Worm (Caenorhabditis elegans) whole organism, young adult: ENCODE measurements around the gene F46H5.5.

Source experiments
- C06A6.2 ChIP-seq: fragments of 200-800 bp; sonication (Bioruptor generic); conservative IDR thresholded peaks from 2 replicates; pipeline ENCODE4 v1.3.6; 2022; ENCODE audit warnings: missing genetic modification characterization, missing compliant biosample characterization
- F23B12.7 ChIP-seq: sonication (generic microtip); optimal IDR thresholded peaks from 2 replicates; lab custom pipeline; 2017; ENCODE audit warnings: missing genetic modification characterization, mild to moderate bottlenecking, missing compliant biosample characterization, antibody characterized with exemption, moderate library complexity; ENCODE audit not compliant: insufficient read depth
- F49E8.2 ChIP-seq: sonication (generic microtip); optimal IDR thresholded peaks from 3 replicates; lab custom pipeline; 2017; ENCODE audit warnings: missing genetic modification characterization, mild to moderate bottlenecking, missing compliant biosample characterization, antibody characterized with exemption, moderate library complexity; ENCODE audit not compliant: insufficient read depth
- F57A8.1 ChIP-seq: fragments of 200-800 bp; sonication (Bioruptor generic); optimal IDR thresholded peaks from 2 replicates; lab custom pipeline; 2018; ENCODE audit warnings: mild to moderate bottlenecking, missing genetic modification characterization, moderate library complexity, missing compliant biosample characterization
- F57C9.4 ChIP-seq: sonication (generic microtip); optimal IDR thresholded peaks from 2 replicates; lab custom pipeline; 2017; ENCODE audit warnings: mild to moderate bottlenecking, missing genetic modification characterization, missing compliant biosample characterization
- T26A5.8 ChIP-seq: sonication (generic microtip); optimal IDR thresholded peaks from 2 replicates; lab custom pipeline; 2016; ENCODE audit warnings: missing genetic modification characterization, missing compliant biosample characterization
- Y56A3A.18 ChIP-seq: fragments of 200-800 bp; sonication (Bioruptor generic); IDR thresholded peaks from 2 replicates; pipeline ENCODE4 v1.3.6; 2022; ENCODE audit warnings: missing genetic modification reagents, missing genetic modification characterization, missing compliant biosample characterization
- Y79H2A.3 ChIP-seq: fragments of 200-800 bp; sonication (Bioruptor generic); conservative IDR thresholded peaks from 2 replicates; pipeline ENCODE4 v1.3.6; 2022; ENCODE audit warnings: missing genetic modification reagents, missing genetic modification characterization, missing compliant biosample characterization
- attf-5 ChIP-seq: fragments of 200-800 bp; sonication (Bioruptor generic); optimal IDR thresholded peaks from 2 replicates; lab custom pipeline; 2018; ENCODE audit warnings: mild to moderate bottlenecking, missing genetic modification characterization, missing compliant biosample characterization
- attf-6 ChIP-seq: fragments of 200-800 bp; sonication (Bioruptor generic); IDR thresholded peaks from 2 replicates; pipeline ENCODE4 v1.3.6; 2022; ENCODE audit warnings: missing genetic modification reagents, missing genetic modification characterization, missing compliant biosample characterization
- cebp-1 ChIP-seq, 2 experiments: fragments of 200-800 bp in 1 of 2; sonication (Bioruptor generic) in 1 of 2; sonication (generic microtip) in 1 of 2; IDR thresholded peaks in 1 of 2; optimal IDR thresholded peaks in 1 of 2; 2 replicates each; pipeline versions ENCODE4 v1.3.6 to Lab custom; 2017 to 2022; ENCODE audit warnings: missing compliant biosample characterization in 2 of 2, missing genetic modification characterization in 2 of 2, mild to moderate bottlenecking in 1 of 2, missing genetic modification reagents in 1 of 2, moderate library complexity in 1 of 2
- ceh-40 ChIP-seq: fragments of 200-800 bp; sonication (Bioruptor generic); IDR thresholded peaks from 2 replicates; pipeline ENCODE4 v1.3.6; 2022; ENCODE audit warnings: missing genetic modification characterization, missing compliant biosample characterization
- ceh-91 ChIP-seq: fragments of 200-800 bp; sonication (Bioruptor generic); IDR thresholded peaks from 2 replicates; pipeline ENCODE4 v1.3.6; 2022; ENCODE audit warnings: missing genetic modification reagents, missing genetic modification characterization, missing compliant biosample characterization
- dox-1 ChIP-seq: fragments of 200-800 bp; sonication (Bioruptor generic); IDR thresholded peaks from 2 replicates; pipeline ENCODE4 v1.3.6; 2022; ENCODE audit warnings: missing genetic modification reagents, missing genetic modification characterization, missing compliant biosample characterization
- egrh-3 ChIP-seq: fragments of 200-800 bp; sonication (Bioruptor generic); IDR thresholded peaks from 2 replicates; pipeline ENCODE4 v1.3.6; 2022; ENCODE audit warnings: missing genetic modification reagents, missing genetic modification characterization, missing compliant biosample characterization
- ets-4 ChIP-seq: fragments of 200-800 bp; sonication (Bioruptor generic); optimal IDR thresholded peaks from 2 replicates; lab custom pipeline; 2018; ENCODE audit warnings: mild to moderate bottlenecking, missing genetic modification characterization, missing compliant biosample characterization
- hlh-12 ChIP-seq: sonication (generic microtip); optimal IDR thresholded peaks from 2 replicates; lab custom pipeline; 2016; ENCODE audit warnings: missing genetic modification characterization, missing compliant biosample characterization
- hlh-26 ChIP-seq: fragments of 200-800 bp; sonication (Bioruptor generic); conservative IDR thresholded peaks from 2 replicates; pipeline ENCODE4 v1.3.6; 2022; ENCODE audit warnings: missing genetic modification reagents, missing genetic modification characterization, missing compliant biosample characterization
- hmg-1.2 ChIP-seq: fragments of 200-800 bp; sonication (Bioruptor generic); IDR thresholded peaks from 2 replicates; pipeline ENCODE4 v1.3.6; 2022; ENCODE audit warnings: missing genetic modification reagents, missing genetic modification characterization, missing compliant biosample characterization
- hmg-20 ChIP-seq: fragments of 200-800 bp; sonication (Bioruptor generic); IDR thresholded peaks from 2 replicates; pipeline ENCODE4 v1.3.6; 2022; ENCODE audit warnings: missing genetic modification reagents, missing genetic modification characterization, missing compliant biosample characterization
- hrde-1 ChIP-seq: sonication (generic microtip); optimal IDR thresholded peaks from 2 replicates; lab custom pipeline; 2016; ENCODE audit warnings: missing genetic modification characterization, mild to moderate bottlenecking, missing compliant biosample characterization, moderate library complexity, missing genotype, missing genetic modification reagents, borderline replicate concordance
- let-607 ChIP-seq, 2 experiments: fragments of 200-800 bp in 1 of 2; sonication (Bioruptor generic) in 1 of 2; sonication (generic microtip) in 1 of 2; optimal IDR thresholded peaks; 2 replicates each; lab custom pipeline; 2016 to 2018; ENCODE audit warnings: mild to moderate bottlenecking in 2 of 2, missing compliant biosample characterization in 2 of 2, missing genetic modification characterization in 2 of 2, moderate library complexity in 2 of 2, missing genotype in 1 of 2
- lin-40 ChIP-seq: sonication (generic microtip); optimal IDR thresholded peaks from 2 replicates; lab custom pipeline; 2016; ENCODE audit warnings: missing genetic modification characterization, mild to moderate bottlenecking, missing compliant biosample characterization, missing genotype, missing genetic modification reagents
- lir-1 ChIP-seq: fragments of 200-800 bp; sonication (Bioruptor generic); conservative IDR thresholded peaks from 2 replicates; pipeline ENCODE4 v1.3.6; 2022; ENCODE audit warnings: missing genetic modification reagents, missing genetic modification characterization, missing compliant biosample characterization
- madf-10 ChIP-seq: sonication (generic microtip); optimal IDR thresholded peaks from 2 replicates; lab custom pipeline; 2016; ENCODE audit warnings: mild to moderate bottlenecking, missing genetic modification characterization, missing compliant biosample characterization
- madf-6 ChIP-seq: fragments of 200-800 bp; sonication (Bioruptor generic); IDR thresholded peaks from 2 replicates; pipeline ENCODE4 v1.3.6; 2022; ENCODE audit warnings: missing genetic modification reagents, missing genetic modification characterization, missing compliant biosample characterization
- nhr-27 ChIP-seq: fragments of 200-800 bp; sonication (Bioruptor generic); optimal IDR thresholded peaks from 2 replicates; lab custom pipeline; 2018; ENCODE audit warnings: mild to moderate bottlenecking, missing genetic modification characterization, moderate library complexity, missing compliant biosample characterization
- nhr-80 ChIP-seq: sonication (generic microtip); optimal IDR thresholded peaks from 2 replicates; lab custom pipeline; 2016; ENCODE audit warnings: missing genetic modification characterization, missing compliant biosample characterization
- pha-4 ChIP-seq: fragments of 150-350 bp; sonication (generic microtip); optimal IDR thresholded peaks from 2 replicates; lab custom pipeline; 2014; ENCODE audit warnings: missing biosample characterization, missing genetic modification reagents, missing genetic modification characterization
- rec-8 ChIP-seq, 2 experiments: sonication (generic microtip); optimal IDR thresholded peaks; 2 replicates each; lab custom pipeline; 2016; ENCODE audit warnings: mild to moderate bottlenecking in 2 of 2, missing genetic modification characterization in 2 of 2, missing genetic modification reagents in 2 of 2, missing genotype in 2 of 2, missing biosample characterization in 1 of 2, missing compliant biosample characterization in 1 of 2, moderate library complexity in 1 of 2
- repo-1 ChIP-seq: sonication (generic microtip); optimal IDR thresholded peaks from 2 replicates; lab custom pipeline; 2017; ENCODE audit warnings: mild to moderate bottlenecking, missing genetic modification characterization, missing compliant biosample characterization
- sea-2 ChIP-seq: fragments of 200-800 bp; sonication (Bioruptor generic); IDR thresholded peaks from 2 replicates; pipeline ENCODE4 v1.3.6; 2022; ENCODE audit warnings: missing genetic modification characterization, missing compliant biosample characterization
- unc-130 ChIP-seq: sonication (generic microtip); optimal IDR thresholded peaks from 2 replicates; lab custom pipeline; 2016; ENCODE audit warnings: missing genetic modification reagents, missing genetic modification characterization, missing compliant biosample characterization
- xnd-1 ChIP-seq: sonication (generic microtip); optimal IDR thresholded peaks from 2 replicates; lab custom pipeline; 2016; ENCODE audit warnings: missing genotype, missing genetic modification reagents, missing genetic modification characterization, missing compliant biosample characterization
- ztf-26 ChIP-seq: sonication (generic microtip); optimal IDR thresholded peaks from 2 replicates; lab custom pipeline; 2017; ENCODE audit warnings: missing genetic modification characterization, missing compliant biosample characterization
- ztf-3 ChIP-seq: fragments of 200-800 bp; sonication (Bioruptor generic); optimal IDR thresholded peaks from 2 replicates; lab custom pipeline; 2018; ENCODE audit warnings: mild to moderate bottlenecking, missing genetic modification characterization, missing compliant biosample characterization

The F46H5.5 gene

DNA sequence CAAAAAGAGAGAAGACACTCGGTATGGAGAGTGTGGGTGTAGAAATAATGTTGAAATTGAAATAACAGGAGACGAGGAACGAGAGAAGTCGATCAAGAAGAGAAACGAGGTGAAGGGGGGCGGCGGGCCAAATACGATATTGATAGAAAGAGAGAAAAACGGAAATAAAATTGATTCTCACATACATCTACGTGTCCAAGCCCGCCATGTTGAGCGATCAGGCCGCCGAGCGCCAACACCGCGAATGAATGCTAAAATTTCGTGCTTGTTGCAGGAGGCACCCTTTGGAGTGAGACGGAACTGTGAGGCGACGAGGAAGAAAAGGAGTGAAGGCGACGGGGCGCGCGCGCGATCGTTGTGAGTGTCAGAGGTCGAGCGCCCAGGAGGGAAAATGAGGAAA lies 13.9 kb downstream of the F46H5.5 start, which contains the start of gene F46H5.7 (continued):
- peak; percentile 82 for TF ChIP-seq nhr-80 (tag; lab: Kevin White, UChicago)
- no peak for TF ChIP-seq hmg-1.2 (GFP tag; lab: Robert Waterston, UW)
- TF ChIP-seq Y79H2A.3 (GFP tag; lab: Robert Waterston, UW) = no peak
- TF ChIP-seq lir-1 = no peak
- no peak for TF ChIP-seq nhr-27 (tag; lab: Kevin White, UChicago)
- no peak for TF ChIP-seq xnd-1 (tag; lab: Kevin White, UChicago)
- peak; percentile 49; the same call in 1 of the 2 replicates for TF ChIP-seq dox-1
- TF ChIP-seq Y56A3A.18 (GFP tag; lab: Robert Waterston, UW) = no peak
- no peak for TF ChIP-seq hmg-20 (GFP tag; lab: Robert Waterston, UW)
- TF ChIP-seq attf-6 (GFP tag; lab: Robert Waterston, UW) = no peak
- no peak for TF ChIP-seq rec-8 (tag; optimal IDR thresholded peaks at IDR 0.05; lab: Kevin White, UChicago)
- TF ChIP-seq ceh-40 (GFP tag; lab: Robert Waterston, UW) = no peak
- TF ChIP-seq F57A8.1 = no peak
- TF ChIP-seq F23B12.7 (tag; lab: Kevin White, UChicago) = no peak

DNA sequence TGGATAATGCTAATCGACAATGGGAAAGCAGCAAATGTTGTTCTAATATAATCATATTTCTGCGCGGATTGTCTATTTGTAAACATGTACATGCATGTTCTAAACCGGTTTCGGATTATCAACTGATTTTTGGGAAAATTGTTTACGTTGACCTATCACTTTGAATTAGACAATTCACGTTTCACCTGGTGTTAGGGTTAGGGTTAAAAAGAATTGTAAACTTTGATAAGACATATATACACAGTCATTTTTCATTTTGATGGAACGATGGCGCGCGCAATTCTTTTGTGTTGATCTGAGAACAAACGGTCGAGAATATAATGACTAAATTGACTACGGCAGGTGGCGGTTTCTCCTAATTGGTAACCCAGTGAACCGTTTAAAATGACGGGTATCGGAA lies 14.7 kb downstream of the F46H5.5 start:
- TF ChIP-seq lin-40 (tag; lab: Kevin White, UChicago) (peak; percentile 15), ztf-26 (peak; percentile 52), pha-4 (tag; lab: Kevin White, UChicago) (no peak)

ce11 chrX:7238562-7238961 lies 18.2 kb downstream of the F46H5.5 start, which contains the start of gene F46H5.3:
F46H5.3 (minus strand) TSS chrX:7238662.
- no peak for TF ChIP-seq ceh-91 (GFP tag; lab: Robert Waterston, UW)
- TF ChIP-seq ztf-3 = no peak
- no peak for TF ChIP-seq F49E8.2 (tag; lab: Kevin White, UChicago)
- no peak for TF ChIP-seq madf-6
- TF ChIP-seq T26A5.8 (tag; lab: Kevin White, UChicago) = no peak
- TF ChIP-seq hrde-1 (tag; lab: Kevin White, UChicago) = no peak
- no peak for TF ChIP-seq sea-2 (GFP tag; lab: Robert Waterston, UW)
- TF ChIP-seq hlh-26 (GFP tag; lab: Robert Waterston, UW) = no peak
- no peak for TF ChIP-seq attf-6 (GFP tag; lab: Robert Waterston, UW)
- TF ChIP-seq madf-10 (tag; lab: Kevin White, UChicago) = no peak
- no peak for TF ChIP-seq F57C9.4
- no peak for TF ChIP-seq unc-130
- TF ChIP-seq hlh-12 (tag; lab: Kevin White, UChicago) = no peak
- TF ChIP-seq repo-1 = no peak
- TF ChIP-seq ets-4 (GFP tag; lab: Kevin White, UChicago) = no peak
- no peak for TF ChIP-seq egrh-3 (GFP tag; lab: Robert Waterston, UW)
- TF ChIP-seq attf-5 (GFP tag; lab: Kevin White, UChicago) = no peak
- no peak for TF ChIP-seq C06A6.2 (GFP tag; lab: Robert Waterston, UW)
- no peak for TF ChIP-seq cebp-1 (GFP tag; IDR thresholded peaks at IDR 0.05; lab: Robert Waterston, UW)
- TF ChIP-seq cebp-1 (tag; optimal IDR thresholded peaks at IDR 0.05; lab: Kevin White, UChicago) = no peak
- no peak for TF ChIP-seq let-607 (tag; optimal IDR thresholded peaks at IDR 0.05; lab: Kevin White, UChicago)
- TF ChIP-seq, all 124 proteins: peak for 0
